Fruit fly (Drosophila melanogaster) whole organism, embryonic: ENCODE data around the gene CG34297.

Experiments used
- CG10543 ChIP-seq: fragments of 200-800 bp; sonication (Bioruptor generic); optimal IDR thresholded peaks from 3 replicates; lab custom pipeline; 2017; ENCODE audit warnings: missing biosample characterization, mild to moderate bottlenecking, missing genetic modification characterization, moderate library complexity
- CG14441 ChIP-seq: fragments of 200-800 bp; sonication (Bioruptor generic); IDR thresholded peaks from 2 replicates; pipeline ENCODE4 v1.3.6; 2022; ENCODE audit warnings: missing biosample characterization, missing genetic modification characterization
- CG1792 ChIP-seq: fragments of 200-800 bp; sonication (Bioruptor generic); optimal IDR thresholded peaks from 2 replicates; lab custom pipeline; 2016; ENCODE audit warnings: missing biosample characterization, missing genetic modification characterization
- CG18599 ChIP-seq: fragments of 200-800 bp; sonication (Bioruptor generic); optimal IDR thresholded peaks from 3 replicates; lab custom pipeline; 2017; ENCODE audit warnings: missing biosample characterization, missing genetic modification characterization, mild to moderate bottlenecking, moderate library complexity, missing genetic modification reagents
- CG31441 ChIP-seq: fragments of 200-800 bp; sonication (Bioruptor generic); IDR thresholded peaks from 2 replicates; pipeline ENCODE4 v1.3.6; 2022; ENCODE audit warnings: missing biosample characterization, missing genetic modification characterization
- CG32772 ChIP-seq: fragments of 200-800 bp; sonication (Bioruptor generic); IDR thresholded peaks from 2 replicates; pipeline ENCODE4 v1.3.6; 2022; ENCODE audit warnings: missing biosample characterization, missing genetic modification characterization
- CG6854 ChIP-seq: fragments of 200-800 bp; sonication (Bioruptor generic); optimal IDR thresholded peaks from 3 replicates; lab custom pipeline; 2017; ENCODE audit warnings: missing biosample characterization, mild to moderate bottlenecking, missing genetic modification characterization
- CG8388 ChIP-seq: fragments of 200-800 bp; sonication (Bioruptor generic); optimal IDR thresholded peaks from 2 replicates; lab custom pipeline; 2019; ENCODE audit warnings: missing biosample characterization, mild to moderate bottlenecking, missing genetic modification characterization, moderate library complexity
- ERR ChIP-seq: fragments of 200-800 bp; sonication (Bioruptor generic); optimal IDR thresholded peaks from 2 replicates; lab custom pipeline; 2016; ENCODE audit warnings: missing biosample characterization, missing genetic modification characterization
- Ets97D ChIP-seq: fragments of 200-800 bp; sonication (Bioruptor generic); optimal IDR thresholded peaks from 3 replicates; lab custom pipeline; 2016; ENCODE audit warnings: missing biosample characterization, missing genetic modification characterization
- Six4 ChIP-seq: fragments of 200-800 bp; sonication (Bioruptor generic); optimal IDR thresholded peaks from 2 replicates; lab custom pipeline; 2016; ENCODE audit warnings: missing biosample characterization, missing genetic modification characterization
- abd-A ChIP-seq: fragments of 200-800 bp; sonication (Bioruptor generic); optimal IDR thresholded peaks from 3 replicates; lab custom pipeline; 2019; ENCODE audit warnings: missing biosample characterization, mild to moderate bottlenecking, missing genetic modification characterization, moderate library complexity
- tio ChIP-seq: fragments of 200-800 bp; sonication (Bioruptor generic); optimal IDR thresholded peaks from 2 replicates; lab custom pipeline; 2017; ENCODE audit warnings: missing biosample characterization, missing genetic modification characterization, inconsistent platforms

DNA sequence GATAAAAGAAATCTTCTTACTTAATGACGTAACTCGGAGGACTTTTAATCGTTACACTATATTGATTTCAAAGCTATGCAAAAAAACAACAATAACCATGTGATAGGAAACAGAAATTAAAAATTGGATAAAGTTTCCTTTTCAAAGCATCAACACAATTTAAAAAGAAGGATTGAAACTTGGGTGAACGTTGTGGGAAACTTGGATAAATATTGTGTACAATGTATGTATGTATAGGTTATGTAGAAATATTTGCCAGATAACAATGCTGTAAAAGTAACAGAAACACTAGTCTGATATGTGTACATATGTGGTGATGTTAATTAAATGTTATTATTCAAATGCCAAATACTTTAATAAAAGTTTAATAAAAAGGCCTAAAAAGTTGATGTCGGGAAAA lies 41.5 kb downstream of the CG34297 start:
- no peak for TF ChIP-seq CG10543 (GFP tag; lab: Kevin White, UChicago)
- no peak for TF ChIP-seq CG1792 (GFP tag; lab: Kevin White, UChicago)
- TF ChIP-seq ERR (GFP tag; lab: Kevin White, UChicago): no peak
- no peak for TF ChIP-seq Ets97D
- no peak for TF ChIP-seq tio (GFP tag; lab: Kevin White, UChicago)
- TF ChIP-seq CG18599 (GFP tag; lab: Kevin White, UChicago): no peak
- no peak for TF ChIP-seq CG32772 (GFP tag; lab: Robert Waterston, UW)
- no peak for TF ChIP-seq CG14441 (GFP tag; lab: Robert Waterston, UW)
- no peak for TF ChIP-seq CG31441 (GFP tag; lab: Robert Waterston, UW)
- no peak for TF ChIP-seq abd-A (tag; lab: Kevin White, UChicago)
- TF ChIP-seq CG6854 (GFP tag; lab: Kevin White, UChicago): no peak
- TF ChIP-seq Six4: no peak
- no peak for TF ChIP-seq CG8388 (GFP tag; lab: Kevin White, UChicago)
